Worm (Caenorhabditis elegans): ENCODE results near the gene F15G9.1.

Gene F15G9.1

DNA sequence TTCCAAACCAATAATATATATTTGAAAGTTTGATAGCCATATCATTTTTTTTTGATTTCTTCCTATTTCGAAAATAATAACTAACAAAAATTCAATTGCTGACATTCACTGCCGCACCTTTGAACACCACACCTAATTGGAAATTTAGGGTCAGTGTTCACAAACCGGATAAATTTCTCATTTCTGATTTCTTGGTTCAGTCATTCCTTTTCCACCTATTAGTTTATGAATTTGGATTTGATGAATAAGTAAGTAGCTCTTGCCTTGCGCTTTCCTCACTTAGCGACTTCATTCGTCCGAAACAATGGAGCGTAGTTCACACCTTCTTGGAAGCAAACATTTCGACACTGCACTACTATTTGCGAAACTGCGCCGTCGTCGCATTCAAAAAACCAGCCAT is at the start of gene F15G9.1:
F15G9.1 (plus strand) TSS at position 301 of the 400 bp plus-strand sequence.
- TF ChIP-seq lin-15B (tag; optimal IDR thresholded peaks at IDR 0.05) (no peak), nhr-28 (tag; optimal IDR thresholded peaks at IDR 0.05) (no peak), pqm-1 (tag; optimal IDR thresholded peaks at IDR 0.05) (no peak), ZK546.5 (tag; optimal IDR thresholded peaks at IDR 0.05) (no peak), eor-1 (tag; optimal IDR thresholded peaks at IDR 0.05) (no peak), lin-39 (tag; optimal IDR thresholded peaks at IDR 0.05) (no peak), ama-1 (optimal IDR thresholded peaks at IDR 0.05) (no peak), egl-27 (tag; optimal IDR thresholded peaks at IDR 0.05) (no peak), sea-2 (GFP tag; optimal IDR thresholded peaks at IDR 0.05) (no peak), fkh-10 (GFP tag; optimal IDR thresholded peaks at IDR 0.05) (no peak), pha-4 (tag; optimal IDR thresholded peaks at IDR 0.05) (no peak), ceh-82 (tag; optimal IDR thresholded peaks at IDR 0.05) (no peak), aly-2 (tag; optimal IDR thresholded peaks at IDR 0.05) (no peak), nfya-1 (tag; optimal IDR thresholded peaks at IDR 0.05; ENCODE audit: insufficient read depth) (no peak), elt-3 (tag; optimal IDR thresholded peaks at IDR 0.05) (no peak), nhr-67 (tag; optimal IDR thresholded peaks at IDR 0.05) (no peak), elt-1 (tag; optimal IDR thresholded peaks at IDR 0.05) (no peak)

ce11 chrX:9656772-9657171 is 49.4 kb upstream of the F15G9.1 start:
- TF ChIP-seq tbx-2 (tag; optimal IDR thresholded peaks at IDR 0.05) (no peak), nhr-77 (tag; optimal IDR thresholded peaks at IDR 0.05) (no peak), lin-39 (tag; optimal IDR thresholded peaks at IDR 0.05) (no peak), lsy-12 (tag; optimal IDR thresholded peaks at IDR 0.05) (no peak), elt-1 (tag; optimal IDR thresholded peaks at IDR 0.05) (no peak)

DNA sequence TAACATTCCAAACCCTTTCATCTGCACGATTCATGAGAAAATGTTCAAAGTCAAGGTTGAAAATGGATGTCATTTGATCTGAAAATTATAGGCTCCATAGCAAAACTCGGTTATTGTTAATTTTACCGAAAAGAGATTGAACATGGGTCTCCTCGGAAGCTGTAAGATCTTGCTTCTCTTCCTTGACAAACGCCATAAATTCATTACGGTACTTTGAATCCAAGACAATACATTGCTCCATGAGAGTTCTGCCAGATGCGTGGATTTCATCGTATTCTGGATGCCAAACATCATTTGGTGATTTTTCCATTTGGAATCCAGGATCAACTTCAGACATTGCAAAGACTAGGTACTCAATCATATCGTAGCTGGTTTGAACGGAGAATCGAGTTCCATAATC is 40.2 kb upstream of the F15G9.1 start:
- TF ChIP-seq fkh-2 (tag; optimal IDR thresholded peaks at IDR 0.05) (no peak), nhr-67 (tag; optimal IDR thresholded peaks at IDR 0.05) (no peak), nhr-12 (tag; optimal IDR thresholded peaks at IDR 0.05) (no peak), aly-2 (tag; optimal IDR thresholded peaks at IDR 0.05) (no peak), zag-1 (tag; optimal IDR thresholded peaks at IDR 0.05) (no peak), nhr-23 (tag; optimal IDR thresholded peaks at IDR 0.05) (no peak), ceh-9 (tag; optimal IDR thresholded peaks at IDR 0.05) (no peak), skn-1 (tag; optimal IDR thresholded peaks at IDR 0.05) (no peak), lsy-12 (tag; optimal IDR thresholded peaks at IDR 0.05) (no peak), hmg-11 (tag; optimal IDR thresholded peaks at IDR 0.05) (no peak), nhr-11 (tag; optimal IDR thresholded peaks at IDR 0.05) (no peak), elt-1 (tag; optimal IDR thresholded peaks at IDR 0.05) (no peak)

DNA sequence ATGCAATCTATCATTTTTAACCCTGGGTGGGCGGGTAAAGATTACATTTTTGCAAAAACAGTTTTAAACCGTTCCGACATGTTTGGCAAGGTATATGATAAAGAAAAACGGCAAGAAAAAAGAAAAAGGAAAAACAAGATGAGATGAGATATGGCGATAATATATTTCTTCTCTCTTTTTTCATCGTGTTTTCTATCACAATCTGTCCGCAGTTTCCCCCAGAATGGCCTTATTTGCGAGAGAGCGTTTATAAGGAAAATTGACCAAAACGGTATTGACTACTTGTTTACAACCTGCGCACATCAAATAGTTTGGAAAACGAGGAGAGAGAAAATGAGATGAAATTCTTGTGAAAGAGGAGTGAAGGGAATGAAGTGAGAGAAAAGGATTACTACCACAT is 38.8 kb upstream of the F15G9.1 start:
- TF ChIP-seq fkh-10 (GFP tag; optimal IDR thresholded peaks at IDR 0.05) (peak; percentile 20), egl-27 (tag; optimal IDR thresholded peaks at IDR 0.05) (no peak), nhr-23 (tag; optimal IDR thresholded peaks at IDR 0.05) (peak; percentile 50), sea-2 (GFP tag; optimal IDR thresholded peaks at IDR 0.05) (no peak), unc-62 (GFP tag; optimal IDR thresholded peaks at IDR 0.05) (peak; percentile 49), R02D3.7 (tag; optimal IDR thresholded peaks at IDR 0.05) (peak; percentile 11), nhr-25 (tag; optimal IDR thresholded peaks at IDR 0.05) (peak; percentile 15), ceh-28 (tag; optimal IDR thresholded peaks at IDR 0.05) (peak; percentile 30), elt-1 (tag; optimal IDR thresholded peaks at IDR 0.05) (peak; percentile 68), jun-1 (tag; optimal IDR thresholded peaks at IDR 0.05) (no peak), nhr-43 (tag; optimal IDR thresholded peaks at IDR 0.05; ENCODE audit: poor library complexity, severe bottlenecking) (peak; percentile 17)

DNA sequence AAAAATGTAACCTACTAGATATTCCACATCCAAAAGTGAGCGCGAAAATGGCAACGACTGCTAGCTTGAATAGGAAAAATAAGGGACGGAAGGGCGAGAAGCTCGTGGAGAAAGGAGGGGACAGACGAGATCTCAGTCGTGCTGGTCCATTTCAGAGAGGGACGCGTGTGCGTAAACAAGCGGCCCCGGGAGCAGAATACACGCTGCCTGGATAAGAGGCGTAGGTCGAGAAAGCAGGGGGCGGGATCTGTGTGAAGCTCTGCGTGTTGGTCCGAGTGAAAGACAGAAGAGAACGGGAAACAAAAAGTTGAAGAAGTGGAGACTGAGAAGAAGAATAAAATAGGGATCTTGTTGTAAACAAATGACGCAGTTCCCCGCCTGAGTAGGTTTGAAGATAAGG is 37.6 kb upstream of the F15G9.1 start, which contains the start of gene T14B1.1:
T14B1.1 (minus strand) TSS at position 170 of the 400 bp plus-strand sequence.
- TF ChIP-seq nfya-1 (tag; optimal IDR thresholded peaks at IDR 0.05; ENCODE audit: insufficient read depth) (peak; percentile 61), nhr-67 (tag; optimal IDR thresholded peaks at IDR 0.05) (no peak), snpc-4 (tag; optimal IDR thresholded peaks at IDR 0.05) (no peak), nhr-23 (tag; optimal IDR thresholded peaks at IDR 0.05) (no peak), fkh-10 (GFP tag; optimal IDR thresholded peaks at IDR 0.05) (peak; percentile 61), lin-39 (tag; optimal IDR thresholded peaks at IDR 0.05) (peak; percentile 82), aly-2 (tag; optimal IDR thresholded peaks at IDR 0.05) (no peak)
